Worm (Caenorhabditis elegans): ENCODE data around the gene dna-2.

dna-2 gene

DNA sequence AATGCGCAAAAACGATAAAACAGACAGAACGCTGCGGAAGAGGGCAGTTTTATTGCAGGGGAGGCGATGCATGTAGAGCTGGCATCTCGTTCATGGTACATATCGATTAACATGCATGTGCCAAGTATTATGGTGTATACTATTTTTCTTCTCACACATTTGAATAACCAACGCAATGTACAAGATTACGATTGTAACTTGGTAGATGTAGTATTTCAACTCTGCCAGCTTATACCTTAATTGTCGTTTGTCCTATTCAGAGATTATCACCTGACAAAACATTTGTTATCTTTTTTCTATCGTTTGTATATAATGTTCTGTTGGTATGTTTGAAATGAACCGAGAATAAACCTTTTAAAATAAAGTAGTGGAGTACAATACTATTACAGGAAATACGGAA, 51.7 kb downstream of the dna-2 start, which contains the start of gene pes-5:
TSS of gene pes-5 (minus strand) at position 101 of the 400 bp plus-strand sequence.
- TF ChIP-seq ttx-3 (tag; optimal IDR thresholded peaks at IDR 0.05) = no peak
- TF ChIP-seq zip-5 (tag; optimal IDR thresholded peaks at IDR 0.05) = no peak
- TF ChIP-seq ceh-45 (GFP tag; IDR thresholded peaks at IDR 0.05) = no peak

DNA sequence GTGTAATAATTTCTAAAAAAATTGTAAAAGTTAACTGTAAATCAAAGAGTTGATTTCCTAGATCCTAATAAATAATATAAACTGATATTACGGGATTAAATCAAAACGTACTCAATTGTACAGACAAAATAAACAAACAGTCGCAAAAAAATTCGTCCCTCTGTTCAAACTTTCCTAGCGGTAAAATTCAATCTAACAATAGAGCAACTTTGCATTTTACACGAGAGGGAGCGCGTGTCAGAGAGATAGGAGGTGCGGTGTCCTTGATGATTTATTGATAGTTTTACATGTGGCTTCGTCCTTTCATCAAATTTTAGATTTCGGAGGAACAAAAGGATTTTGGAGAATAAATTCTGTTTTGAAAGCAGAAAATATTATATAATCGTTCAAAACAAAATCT, 52.4 kb downstream of the dna-2 start:
- no peak for TF ChIP-seq tbx-2 (tag; optimal IDR thresholded peaks at IDR 0.05)
- TF ChIP-seq ceh-24 (tag; optimal IDR thresholded peaks at IDR 0.05) = no peak
- TF ChIP-seq ceh-48 (tag; optimal IDR thresholded peaks at IDR 0.05) = no peak
- TF ChIP-seq nfya-1 (tag; optimal IDR thresholded peaks at IDR 0.05) = no peak
- TF ChIP-seq pax-1 (tag; optimal IDR thresholded peaks at IDR 0.05) = no peak
- no peak for TF ChIP-seq K09A11.1 (tag; optimal IDR thresholded peaks at IDR 0.05; ENCODE audit: insufficient read depth)
- TF ChIP-seq hlh-15 (tag; optimal IDR thresholded peaks at IDR 0.05) = no peak
- TF ChIP-seq unc-55 (GFP tag; optimal IDR thresholded peaks at IDR 0.05) = peak; percentile 16
- TF ChIP-seq ceh-45 (GFP tag; IDR thresholded peaks at IDR 0.05) = no peak
